Worm (Caenorhabditis elegans) whole organism, L3 larva: Measurements from ENCODE around the gene mak-2.

ENCODE experiments used
- R02D3.7 ChIP-seq: fragments of 150-350 bp; optimal IDR thresholded peaks from 2 replicates; lab custom pipeline; 2014; ENCODE audit warnings: missing biosample characterization, missing genetic modification characterization
- ZK546.5 ChIP-seq: sonication (generic microtip); optimal IDR thresholded peaks from 2 replicates; lab custom pipeline; 2017; ENCODE audit warnings: missing biosample characterization, missing genetic modification characterization
- aly-2 ChIP-seq: fragments of 150-350 bp; optimal IDR thresholded peaks from 2 replicates; lab custom pipeline; 2014; ENCODE audit warnings: missing biosample characterization, missing genetic modification characterization
- ama-1 ChIP-seq: fragments of 150-350 bp; optimal IDR thresholded peaks from 2 replicates; lab custom pipeline; 2018
- ceh-16 ChIP-seq: sonication (generic microtip); optimal IDR thresholded peaks from 2 replicates; lab custom pipeline; 2017; ENCODE audit warnings: missing biosample characterization, missing genetic modification characterization
- ceh-28 ChIP-seq: fragments of 150-350 bp; optimal IDR thresholded peaks from 2 replicates; lab custom pipeline; 2014; ENCODE audit warnings: missing biosample characterization, missing genetic modification reagents, missing genetic modification characterization
- ceh-82 ChIP-seq: fragments of 150-350 bp; optimal IDR thresholded peaks from 2 replicates; lab custom pipeline; 2014; ENCODE audit warnings: missing biosample characterization, missing genetic modification characterization
- daf-12 ChIP-seq: fragments of 150-350 bp; optimal IDR thresholded peaks from 2 replicates; lab custom pipeline; 2014; ENCODE audit warnings: missing biosample characterization, missing genetic modification reagents, missing genetic modification characterization
- egl-27 ChIP-seq: sonication (generic microtip); optimal IDR thresholded peaks from 4 replicates; lab custom pipeline; 2017; ENCODE audit warnings: missing biosample characterization, missing genetic modification reagents, missing genetic modification characterization
- elt-1 ChIP-seq: fragments of 150-350 bp; optimal IDR thresholded peaks from 2 replicates; lab custom pipeline; 2014; ENCODE audit warnings: missing biosample characterization, missing genetic modification characterization
- elt-2 ChIP-seq: sonication (generic microtip); optimal IDR thresholded peaks from 2 replicates; lab custom pipeline; 2016; ENCODE audit warnings: missing genetic modification reagents, mild to moderate bottlenecking, missing genetic modification characterization, missing compliant biosample characterization
- eor-1 ChIP-seq, 2 experiments: fragments of 150-350 bp; optimal IDR thresholded peaks; 2 replicates each; lab custom pipeline; 2014 to 2018; ENCODE audit warnings: missing biosample characterization in 2 of 2, missing genetic modification characterization in 2 of 2
- fkh-2 ChIP-seq: fragments of 150-350 bp; optimal IDR thresholded peaks from 2 replicates; lab custom pipeline; 2014; ENCODE audit warnings: missing biosample characterization, missing genetic modification reagents, missing genetic modification characterization
- fos-1 ChIP-seq: fragments of 150-350 bp; optimal IDR thresholded peaks from 2 replicates; lab custom pipeline; 2014; ENCODE audit warnings: missing biosample characterization, missing genetic modification characterization
- hmg-11 ChIP-seq: sonication (generic microtip); optimal IDR thresholded peaks from 2 replicates; lab custom pipeline; 2016; ENCODE audit warnings: missing genetic modification characterization, missing compliant biosample characterization
- jun-1 ChIP-seq: fragments of 150-350 bp; optimal IDR thresholded peaks from 2 replicates; lab custom pipeline; 2014; ENCODE audit warnings: missing biosample characterization, missing genetic modification reagents, missing genetic modification characterization
- lin-15B ChIP-seq: fragments of 150-350 bp; optimal IDR thresholded peaks from 2 replicates; lab custom pipeline; 2014; ENCODE audit warnings: missing biosample characterization, missing genetic modification characterization
- mdl-1 ChIP-seq: fragments of 150-350 bp; optimal IDR thresholded peaks from 2 replicates; lab custom pipeline; 2014; ENCODE audit warnings: missing biosample characterization, missing genetic modification characterization
- nfya-1 ChIP-seq: sonication (generic microtip); optimal IDR thresholded peaks from 2 replicates; lab custom pipeline; 2017; ENCODE audit warnings: missing genetic modification characterization, mild to moderate bottlenecking, missing compliant biosample characterization, antibody characterized with exemption, moderate library complexity; ENCODE audit not compliant: insufficient read depth
- nhr-11 ChIP-seq: fragments of 150-350 bp; optimal IDR thresholded peaks from 2 replicates; lab custom pipeline; 2014; ENCODE audit warnings: missing biosample characterization, missing genetic modification characterization
- nhr-23 ChIP-seq: fragments of 150-350 bp; optimal IDR thresholded peaks from 2 replicates; lab custom pipeline; 2014; ENCODE audit warnings: missing biosample characterization, missing genetic modification reagents, missing genetic modification characterization
- nhr-237 ChIP-seq: fragments of 150-350 bp; optimal IDR thresholded peaks from 2 replicates; lab custom pipeline; 2014; ENCODE audit warnings: missing biosample characterization, missing genetic modification characterization
- nhr-25 ChIP-seq: sonication (generic microtip); optimal IDR thresholded peaks from 2 replicates; lab custom pipeline; 2017; ENCODE audit warnings: missing biosample characterization, missing genetic modification characterization
- nhr-28 ChIP-seq: fragments of 150-350 bp; optimal IDR thresholded peaks from 2 replicates; lab custom pipeline; 2014; ENCODE audit warnings: missing biosample characterization, missing genetic modification characterization
- nhr-43 ChIP-seq: sonication (generic microtip); optimal IDR thresholded peaks from 2 replicates; lab custom pipeline; 2016; ENCODE audit warnings: mild to moderate bottlenecking, missing genetic modification characterization, missing compliant biosample characterization; ENCODE audit not compliant: poor library complexity, severe bottlenecking
- nhr-76 ChIP-seq: fragments of 150-350 bp; sonication (generic microtip); optimal IDR thresholded peaks from 5 replicates; lab custom pipeline; 2014; ENCODE audit warnings: missing biosample characterization, missing genetic modification characterization
- nhr-77 ChIP-seq: fragments of 150-350 bp; optimal IDR thresholded peaks from 2 replicates; lab custom pipeline; 2014; ENCODE audit warnings: missing biosample characterization, missing genetic modification characterization
- pha-4 ChIP-seq: fragments of 150-350 bp; optimal IDR thresholded peaks from 2 replicates; lab custom pipeline; 2014; ENCODE audit warnings: missing biosample characterization, missing genetic modification reagents, missing genetic modification characterization
- pqm-1 ChIP-seq: fragments of 150-350 bp; optimal IDR thresholded peaks from 2 replicates; lab custom pipeline; 2017; ENCODE audit warnings: missing biosample characterization, missing genetic modification characterization, inconsistent platforms
- sea-2 ChIP-seq: fragments of 150-350 bp; sonication (generic microtip); optimal IDR thresholded peaks from 4 replicates; lab custom pipeline; 2014; ENCODE audit warnings: missing biosample characterization, missing genetic modification reagents, missing genetic modification characterization
- snpc-4 ChIP-seq: fragments of 150-350 bp; optimal IDR thresholded peaks from 2 replicates; lab custom pipeline; 2014; ENCODE audit warnings: missing biosample characterization, missing genetic modification characterization
- tbx-2 ChIP-seq: sonication (generic microtip); optimal IDR thresholded peaks from 2 replicates; lab custom pipeline; 2016; ENCODE audit warnings: mild to moderate bottlenecking, missing genetic modification characterization, missing compliant biosample characterization
- unc-39 ChIP-seq: sonication (generic microtip); optimal IDR thresholded peaks from 4 replicates; lab custom pipeline; 2017; ENCODE audit warnings: missing biosample characterization, missing genetic modification characterization
- unc-62 ChIP-seq: fragments of 150-350 bp; sonication (generic microtip); optimal IDR thresholded peaks from 4 replicates; lab custom pipeline; 2014; ENCODE audit warnings: missing biosample characterization, missing genetic modification reagents, missing genetic modification characterization
- zag-1 ChIP-seq: fragments of 150-350 bp; optimal IDR thresholded peaks from 2 replicates; lab custom pipeline; 2014; ENCODE audit warnings: missing biosample characterization, missing genetic modification characterization
- ztf-11 ChIP-seq: fragments of 150-350 bp; optimal IDR thresholded peaks from 2 replicates; lab custom pipeline; 2014; ENCODE audit warnings: missing biosample characterization, missing genetic modification characterization
- ztf-4 ChIP-seq: fragments of 150-350 bp; optimal IDR thresholded peaks from 2 replicates; lab custom pipeline; 2014; ENCODE audit warnings: missing biosample characterization, missing genetic modification characterization

mak-2 gene

ce11 chrIV:854357-855269 lies 30.5 kb upstream of the mak-2 start, which contains the start of the genes lem-4 and Y55F3BR.11:
lem-4 (minus strand) TSS chrIV:854780.
Y55F3BR.11 (plus strand) TSS chrIV:855219.
- TF ChIP-seq ceh-82 (peak; percentile 9), nfya-1 (tag; lab: Kevin White, UChicago) (peak; percentile 74), nhr-25 (tag; lab: Kevin White, UChicago) (peak; percentile 38), pha-4 (tag; lab: Kevin White, UChicago) (peak; percentile 60), elt-2 (peak; percentile 40), ceh-28 (peak; percentile 73), hmg-11 (tag; lab: Kevin White, UChicago) (peak; percentile 69), pqm-1 (tag; lab: Kevin White, UChicago) (peak; percentile 99), nhr-237 (tag; lab: Kevin White, UChicago) (no peak), mdl-1 (tag; lab: Kevin White, UChicago) (no peak), snpc-4 (tag; lab: Kevin White, UChicago) (peak; percentile 14), elt-1 (no peak), nhr-23 (tag; lab: Kevin White, UChicago) (peak; percentile 73), R02D3.7 (peak; percentile 19), lin-15B (tag; lab: Kevin White, UChicago) (peak; percentile 67), fos-1 (tag; lab: Kevin White, UChicago) (no peak), jun-1 (peak; percentile 14)

- TF ChIP-seq elt-2 (peak; percentile 80), nhr-25 (tag; lab: Kevin White, UChicago) (no peak), elt-1 (no peak), pha-4 (tag; lab: Kevin White, UChicago) (peak; percentile 20), nhr-76 (tag; lab: Kevin White, UChicago) (no peak), nhr-77 (tag; lab: Kevin White, UChicago) (no peak), ZK546.5 (tag; lab: Kevin White, UChicago) (no peak), ama-1 (lab: Kevin White, UChicago) (no peak), aly-2 (tag; lab: Kevin White, UChicago) (no peak), pqm-1 (tag; lab: Kevin White, UChicago) (peak; percentile 28), mdl-1 (tag; lab: Kevin White, UChicago) (no peak), daf-12 (tag; lab: Kevin White, UChicago) (no peak), ztf-4 (tag; lab: Kevin White, UChicago) (no peak), unc-39 (no peak)
- TF ChIP-seq, all 47 proteins: peak for 3
Observed at ce11 chrIV:855483-855882, 29.7 kb upstream of the mak-2 start.

- TF ChIP-seq elt-2 (no peak), unc-39 (no peak), zag-1 (tag; lab: Kevin White, UChicago) (no peak), fkh-2 (tag; lab: Kevin White, UChicago) (no peak), ceh-28 (no peak), ceh-16 (tag; lab: Kevin White, UChicago) (no peak)
- TF ChIP-seq, all 47 proteins: peak for 0
Observed at ce11 chrIV:856038-856437, 29.1 kb upstream of the mak-2 start.

- TF ChIP-seq tbx-2 (tag; lab: Kevin White, UChicago) (no peak), unc-62 (no peak), nhr-43 (tag; lab: Kevin White, UChicago) (no peak), sea-2 (no peak), ama-1 (lab: Kevin White, UChicago) (no peak), ceh-82 (no peak)
Observed at ce11 chrIV:858630-859029, 26.5 kb upstream of the mak-2 start, which contains the start of gene Y55F3BR.2. Y55F3BR.2 (plus strand) TSS chrIV:858930.

ce11 chrIV:860810-861209 lies 24.3 kb upstream of the mak-2 start:
- TF ChIP-seq ama-1 (lab: Kevin White, UChicago) (no peak), ceh-82 (no peak), nhr-43 (tag; lab: Kevin White, UChicago) (no peak), nhr-11 (no peak), tbx-2 (tag; lab: Kevin White, UChicago) (no peak), nhr-237 (tag; lab: Kevin White, UChicago) (no peak), unc-39 (no peak), nhr-28 (no peak), ztf-11 (tag; lab: Kevin White, UChicago) (no peak), egl-27 (tag; lab: Kevin White, UChicago) (no peak), snpc-4 (tag; lab: Kevin White, UChicago) (no peak), daf-12 (tag; lab: Kevin White, UChicago) (no peak), elt-2 (no peak), eor-1 (tag; optimal IDR thresholded peaks at IDR 0.05; lab: Kevin White, UChicago) (no peak), nhr-25 (tag; lab: Kevin White, UChicago) (no peak)
